Worm (Caenorhabditis elegans) whole organism, midembryonic: ENCODE data around the gene oac-24.

ENCODE experiments used
- T22C8.4 ChIP-seq: fragments of 200-800 bp; sonication (Bioruptor generic); IDR thresholded peaks from 2 replicates; pipeline ENCODE4 v1.3.6; 2022; ENCODE audit warnings: missing genetic modification characterization, missing compliant biosample characterization
- cog-1 ChIP-seq: sonication (generic microtip); optimal IDR thresholded peaks from 2 replicates; lab custom pipeline; 2016; ENCODE audit warnings: missing genetic modification characterization, missing compliant biosample characterization
- flt-1 ChIP-seq: fragments of 200-800 bp; sonication (Bioruptor generic); IDR thresholded peaks from 2 replicates; pipeline ENCODE4 v1.3.6; 2022; ENCODE audit warnings: missing genetic modification characterization, missing compliant biosample characterization
- klf-2 ChIP-seq: fragments of 200-800 bp; sonication (Bioruptor generic); conservative IDR thresholded peaks from 2 replicates; pipeline ENCODE4 v1.3.6; 2022; ENCODE audit warnings: missing genetic modification reagents, missing genetic modification characterization, missing compliant biosample characterization
- med-1 ChIP-seq: sonication (generic microtip); optimal IDR thresholded peaks from 2 replicates; lab custom pipeline; 2017; ENCODE audit warnings: missing genetic modification characterization, mild to moderate bottlenecking, missing compliant biosample characterization, antibody characterized with exemption, missing genetic modification reagents; ENCODE audit not compliant: insufficient read depth
- ref-1 ChIP-seq: fragments of 200-800 bp; sonication (Bioruptor generic); conservative IDR thresholded peaks from 2 replicates; pipeline ENCODE4 v1.3.6; 2022; ENCODE audit warnings: missing genetic modification reagents, missing genetic modification characterization, missing compliant biosample characterization
- tab-1 ChIP-seq: fragments of 200-800 bp; sonication (Bioruptor generic); IDR thresholded peaks from 2 replicates; pipeline ENCODE4 v1.3.6; 2022; ENCODE audit warnings: missing genetic modification characterization, missing compliant biosample characterization
- ztf-23 ChIP-seq: fragments of 200-800 bp; sonication (Bioruptor generic); IDR thresholded peaks from 2 replicates; pipeline ENCODE4 v1.3.6; 2022; ENCODE audit warnings: missing genetic modification reagents, missing genetic modification characterization, missing compliant biosample characterization
- ztf-29 ChIP-seq: fragments of 200-800 bp; sonication (Bioruptor generic); IDR thresholded peaks from 2 replicates; pipeline ENCODE4 v1.3.6; 2022; ENCODE audit warnings: missing genetic modification reagents, missing genetic modification characterization, missing compliant biosample characterization

The oac-24 gene

DNA sequence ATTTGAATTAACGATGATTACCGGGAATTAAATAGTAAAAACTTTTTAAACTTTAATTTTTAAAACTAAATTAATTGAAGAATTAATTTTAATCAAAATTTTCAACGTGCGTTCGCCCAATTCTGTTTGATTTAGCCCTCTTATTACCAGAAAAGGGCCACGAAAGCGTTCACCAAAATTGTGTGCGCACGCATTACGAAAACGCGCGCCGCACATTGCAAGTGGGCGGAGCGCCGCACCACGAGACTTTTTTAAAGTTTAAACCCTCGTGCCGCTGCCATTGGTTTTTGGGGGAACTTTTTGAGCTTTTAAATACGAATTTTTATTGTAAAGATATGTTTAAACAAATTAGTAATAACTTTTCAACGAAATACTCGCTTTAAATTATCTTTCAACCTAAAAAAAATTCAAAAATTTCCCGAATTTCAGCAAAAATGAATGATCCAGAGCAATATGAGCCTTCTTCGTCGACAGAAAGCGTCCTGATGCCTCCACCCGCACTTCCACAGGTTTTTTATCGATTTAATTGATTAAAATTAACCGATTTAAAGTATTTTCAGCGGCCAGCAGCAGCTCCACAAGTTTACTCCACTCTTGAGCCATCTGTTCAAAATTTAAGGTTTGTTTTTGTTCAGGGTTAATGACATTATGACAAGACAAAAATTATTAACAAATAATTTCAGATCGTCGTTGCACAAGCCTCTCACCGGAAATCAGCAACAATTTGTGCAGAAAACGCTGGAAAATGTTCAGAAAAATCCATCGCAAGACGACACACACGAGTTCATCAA is 23.7 kb upstream of the oac-24 start, which contains the start of gene taf-10:
Gene taf-10, plus strand, starts transcription at position 424 of the 791 bp plus-strand sequence.
- TF ChIP-seq cog-1 (no peak), ref-1 (GFP tag; lab: Robert Waterston, UW) (no peak), flt-1 (GFP tag; lab: Robert Waterston, UW) (no peak), T22C8.4 (GFP tag; lab: Robert Waterston, UW) (no peak)

- TF ChIP-seq cog-1, result no peak
Measured at ce11 chrV:4687944-4688505, 22.5 kb upstream of the oac-24 start, which contains the start of gene K03B4.2. TSS of gene K03B4.2 (plus strand) at chrV:4687994.

ce11 chrV:4689234-4689633 is 21.3 kb upstream of the oac-24 start, which contains the start of gene K03B4.1:
TSS of gene K03B4.1 (plus strand) at chrV:4689330.
- TF ChIP-seq tab-1 (GFP tag; lab: Robert Waterston, UW), result no peak
- no peak for TF ChIP-seq klf-2 (GFP tag; lab: Robert Waterston, UW)
- TF ChIP-seq med-1 (GFP tag; lab: Kevin White, UChicago), result no peak
- no peak for TF ChIP-seq flt-1 (GFP tag; lab: Robert Waterston, UW)
- TF ChIP-seq T22C8.4 (GFP tag; lab: Robert Waterston, UW), result no peak
- no peak for TF ChIP-seq ref-1 (GFP tag; lab: Robert Waterston, UW)
- no peak for TF ChIP-seq ztf-23 (GFP tag; lab: Robert Waterston, UW)
- no peak for TF ChIP-seq cog-1
- no peak for TF ChIP-seq ztf-29

DNA sequence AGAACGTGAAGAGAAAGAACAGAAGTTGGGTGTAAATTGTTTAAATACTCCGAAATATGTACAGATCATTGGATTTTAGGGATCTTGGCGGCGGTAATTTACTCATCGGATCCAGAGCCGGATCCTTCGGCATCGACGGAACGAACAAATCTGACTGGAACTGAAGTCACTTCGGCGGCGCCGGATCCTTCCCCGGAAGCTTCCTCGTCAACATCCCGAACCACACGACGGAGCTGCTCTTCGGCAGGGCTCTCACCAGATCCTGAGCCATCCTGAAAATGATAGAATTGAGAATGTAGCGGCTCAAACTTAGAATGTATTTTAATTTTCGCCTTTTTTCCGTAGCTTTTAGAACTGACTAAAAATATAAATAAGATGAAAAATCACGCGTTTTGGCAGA is 18.9 kb upstream of the oac-24 start:
- TF ChIP-seq flt-1 (GFP tag; lab: Robert Waterston, UW) (no peak), med-1 (GFP tag; lab: Kevin White, UChicago) (no peak), ztf-23 (GFP tag; lab: Robert Waterston, UW) (no peak), klf-2 (GFP tag; lab: Robert Waterston, UW) (no peak), cog-1 (no peak), ref-1 (GFP tag; lab: Robert Waterston, UW) (no peak), tab-1 (GFP tag; lab: Robert Waterston, UW) (no peak), T22C8.4 (GFP tag; lab: Robert Waterston, UW) (no peak), ztf-29 (no peak)

DNA sequence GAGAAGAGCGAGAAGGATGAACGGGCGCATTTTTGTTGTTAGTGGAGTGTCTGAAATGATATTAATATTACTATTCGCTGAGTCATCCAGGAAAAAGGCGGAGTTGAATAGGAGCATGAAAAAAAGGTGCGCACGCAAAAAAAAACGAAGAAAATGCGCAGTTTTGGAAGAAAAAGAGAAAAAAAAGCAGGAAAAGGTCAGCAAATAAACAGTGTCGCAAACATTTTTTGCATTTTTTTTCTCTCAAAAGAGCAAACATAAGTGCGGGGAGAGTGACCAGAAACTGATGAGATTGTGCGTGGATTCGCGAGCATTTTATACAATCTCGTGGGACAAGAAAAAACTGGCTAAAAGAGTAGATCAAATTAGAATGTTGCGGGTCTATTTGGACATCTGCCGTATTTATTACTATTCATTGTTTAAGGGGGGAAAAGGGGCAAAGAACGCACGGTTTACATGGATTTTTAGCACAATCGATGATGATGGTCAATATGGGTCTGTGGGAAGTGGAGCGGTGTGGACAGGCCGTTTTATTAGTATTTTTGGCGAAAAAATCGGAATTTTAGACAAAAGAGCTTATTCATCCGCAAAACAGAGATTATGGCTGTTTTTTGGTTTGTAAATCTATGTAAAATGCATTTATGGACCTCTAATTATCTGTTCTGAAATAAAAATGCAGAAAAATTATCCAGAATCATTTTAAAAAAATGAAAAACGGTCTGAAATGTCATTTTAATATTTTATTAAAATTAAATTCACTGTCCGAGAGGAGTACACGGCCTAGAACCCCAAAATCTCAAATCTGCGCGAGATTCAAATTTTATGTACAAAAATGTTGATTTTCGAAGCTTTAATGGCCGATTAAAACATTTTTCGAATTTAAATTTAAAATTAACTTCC is 17.9 kb upstream of the oac-24 start, which contains the start of gene cpg-8:
Gene cpg-8, minus strand, starts transcription at position 51 of the 900 bp plus-strand sequence.
- no peak for TF ChIP-seq ztf-29
- no peak for TF ChIP-seq klf-2 (GFP tag; lab: Robert Waterston, UW)
- TF ChIP-seq cog-1, result no peak
- TF ChIP-seq T22C8.4 (GFP tag; lab: Robert Waterston, UW), result no peak
- TF ChIP-seq tab-1 (GFP tag; lab: Robert Waterston, UW), result no peak
- TF ChIP-seq flt-1 (GFP tag; lab: Robert Waterston, UW), result no peak

- no peak for TF ChIP-seq T22C8.4 (GFP tag; lab: Robert Waterston, UW)
- TF ChIP-seq med-1 (GFP tag; lab: Kevin White, UChicago), result no peak
- TF ChIP-seq ref-1 (GFP tag; lab: Robert Waterston, UW), result no peak
- TF ChIP-seq ztf-29, result no peak
- TF ChIP-seq klf-2 (GFP tag; lab: Robert Waterston, UW), result no peak
- no peak for TF ChIP-seq cog-1
- TF ChIP-seq flt-1 (GFP tag; lab: Robert Waterston, UW), result no peak
- no peak for TF ChIP-seq ztf-23 (GFP tag; lab: Robert Waterston, UW)
- no peak for TF ChIP-seq tab-1 (GFP tag; lab: Robert Waterston, UW)
Measured at ce11 chrV:4693282-4693588, 17.3 kb upstream of the oac-24 start.

DNA sequence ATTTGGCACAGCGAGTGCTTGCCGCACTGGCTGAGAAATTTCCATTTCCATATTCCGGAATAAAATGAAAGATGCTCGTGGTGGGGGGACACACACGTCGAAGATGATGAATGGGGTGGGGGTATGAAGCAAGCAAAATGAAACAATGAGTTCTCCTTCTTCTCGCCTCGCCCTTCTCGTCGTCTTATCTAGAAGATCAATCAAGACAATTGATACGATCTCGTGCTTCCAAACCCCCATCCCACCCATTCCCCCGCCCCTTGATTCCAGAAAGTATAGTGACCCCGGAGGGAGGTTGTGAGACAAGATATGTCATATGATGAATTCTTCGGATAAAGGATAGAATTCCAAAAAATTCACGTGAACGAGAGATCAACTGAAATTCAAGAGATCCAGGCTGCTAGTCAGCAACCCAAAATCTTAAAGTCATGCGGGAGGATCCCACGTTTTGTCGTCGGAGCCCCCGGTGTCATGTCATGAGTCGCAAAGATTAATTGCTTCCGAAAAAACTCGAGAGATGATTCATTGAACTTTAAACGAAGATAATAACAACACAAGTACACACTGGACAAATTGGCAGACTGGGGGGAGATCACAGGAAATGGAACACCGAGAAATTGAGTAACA is 16.0 kb upstream of the oac-24 start:
- TF ChIP-seq cog-1, result no peak
- no peak for TF ChIP-seq med-1 (GFP tag; lab: Kevin White, UChicago)
- TF ChIP-seq ztf-29, result no peak
- TF ChIP-seq ref-1 (GFP tag; lab: Robert Waterston, UW), result no peak
- no peak for TF ChIP-seq ztf-23 (GFP tag; lab: Robert Waterston, UW)
- no peak for TF ChIP-seq T22C8.4 (GFP tag; lab: Robert Waterston, UW)
- no peak for TF ChIP-seq flt-1 (GFP tag; lab: Robert Waterston, UW)
- TF ChIP-seq klf-2 (GFP tag; lab: Robert Waterston, UW), result no peak
- no peak for TF ChIP-seq tab-1 (GFP tag; lab: Robert Waterston, UW)

DNA sequence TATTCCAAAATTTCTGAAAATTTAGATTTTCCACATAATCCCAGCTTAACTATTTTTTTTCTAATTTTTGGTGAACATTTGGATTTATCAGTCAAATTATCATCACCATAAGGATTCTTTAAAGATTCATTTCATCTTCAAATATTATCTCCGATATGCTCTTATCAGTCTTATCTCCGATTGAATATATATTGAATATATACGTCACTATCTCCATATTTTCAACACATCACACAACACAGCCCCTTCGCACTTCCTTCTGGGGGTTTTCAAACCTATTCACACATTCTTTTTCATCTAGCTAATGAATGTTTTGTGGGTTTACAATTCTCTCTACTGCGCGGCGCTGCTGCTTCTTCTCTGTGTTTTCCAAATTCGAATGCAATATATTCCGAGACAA is 11.9 kb upstream of the oac-24 start:
- no peak for TF ChIP-seq ztf-29
- no peak for TF ChIP-seq tab-1 (GFP tag; lab: Robert Waterston, UW)
- TF ChIP-seq flt-1 (GFP tag; lab: Robert Waterston, UW), result no peak
- TF ChIP-seq cog-1, result no peak
- TF ChIP-seq klf-2 (GFP tag; lab: Robert Waterston, UW), result no peak
- TF ChIP-seq ztf-23 (GFP tag; lab: Robert Waterston, UW), result no peak
- TF ChIP-seq med-1 (GFP tag; lab: Kevin White, UChicago), result no peak
- no peak for TF ChIP-seq T22C8.4 (GFP tag; lab: Robert Waterston, UW)
- TF ChIP-seq ref-1 (GFP tag; lab: Robert Waterston, UW), result no peak
